Worm (Caenorhabditis elegans) whole organism, late embryonic: ENCODE measurements around the gene pals-32.

Experiments
- F13H6.1 ChIP-seq: sonication (generic microtip); optimal IDR thresholded peaks from 2 replicates; lab custom pipeline; 2016; ENCODE audit warnings: missing genetic modification characterization, missing compliant biosample characterization
- K02D7.2 ChIP-seq: sonication (generic microtip); optimal IDR thresholded peaks from 2 replicates; lab custom pipeline; 2017; ENCODE audit warnings: mild to moderate bottlenecking, missing genetic modification characterization, missing compliant biosample characterization
- Y22D7AL.16 ChIP-seq: sonication (generic microtip); optimal IDR thresholded peaks from 2 replicates; lab custom pipeline; 2016; ENCODE audit warnings: missing genetic modification characterization, missing compliant biosample characterization
- ceh-14 ChIP-seq: sonication (generic microtip); optimal IDR thresholded peaks from 2 replicates; lab custom pipeline; 2016; ENCODE audit warnings: missing genotype, missing genetic modification characterization, missing compliant biosample characterization
- ceh-18 ChIP-seq: sonication (generic microtip); optimal IDR thresholded peaks from 2 replicates; lab custom pipeline; 2016; ENCODE audit warnings: missing genetic modification characterization, missing compliant biosample characterization
- ceh-22 ChIP-seq: sonication (generic microtip); optimal IDR thresholded peaks from 2 replicates; lab custom pipeline; 2017; ENCODE audit warnings: missing biosample characterization, missing genetic modification characterization
- ceh-30 ChIP-seq: fragments of 150-350 bp; optimal IDR thresholded peaks from 2 replicates; lab custom pipeline; 2014; ENCODE audit warnings: missing biosample characterization, missing genetic modification characterization
- ceh-31 ChIP-seq: sonication (generic microtip); optimal IDR thresholded peaks from 2 replicates; lab custom pipeline; 2016; ENCODE audit warnings: missing genetic modification characterization, missing compliant biosample characterization
- ceh-45 ChIP-seq: fragments of 200-800 bp; sonication (Bioruptor generic); IDR thresholded peaks from 2 replicates; pipeline ENCODE4 v1.3.6; 2022; ENCODE audit warnings: missing genetic modification reagents, missing genetic modification characterization, missing compliant biosample characterization
- ceh-48 ChIP-seq: sonication (generic microtip); optimal IDR thresholded peaks from 2 replicates; lab custom pipeline; 2016; ENCODE audit warnings: missing genetic modification characterization, inconsistent platforms, missing compliant biosample characterization
- ceh-9 ChIP-seq: sonication (generic microtip); optimal IDR thresholded peaks from 2 replicates; lab custom pipeline; 2016; ENCODE audit warnings: mild to moderate bottlenecking, missing genetic modification characterization, inconsistent platforms, missing compliant biosample characterization
- che-1 ChIP-seq: sonication (generic microtip); optimal IDR thresholded peaks from 2 replicates; lab custom pipeline; 2016; ENCODE audit warnings: mild to moderate bottlenecking, missing genetic modification characterization, missing compliant biosample characterization
- dmd-4 ChIP-seq: sonication (generic microtip); optimal IDR thresholded peaks from 2 replicates; lab custom pipeline; 2016; ENCODE audit warnings: borderline replicate concordance, missing genetic modification characterization, missing compliant biosample characterization
- elt-2 ChIP-seq: sonication (generic microtip); optimal IDR thresholded peaks from 2 replicates; lab custom pipeline; 2016; ENCODE audit warnings: missing genetic modification reagents, missing genetic modification characterization, missing compliant biosample characterization
- elt-4 ChIP-seq: sonication (generic microtip); optimal IDR thresholded peaks from 2 replicates; lab custom pipeline; 2016; ENCODE audit warnings: missing genetic modification characterization, missing compliant biosample characterization
- eyg-1 ChIP-seq: sonication (generic microtip); optimal IDR thresholded peaks from 2 replicates; lab custom pipeline; 2016; ENCODE audit warnings: missing genotype, missing genetic modification characterization, missing compliant biosample characterization
- fkh-10 ChIP-seq: fragments of 150-350 bp; optimal IDR thresholded peaks from 2 replicates; lab custom pipeline; 2014; ENCODE audit warnings: missing biosample characterization, missing genetic modification reagents, missing genetic modification characterization
- fkh-6 ChIP-seq: sonication (generic microtip); optimal IDR thresholded peaks from 2 replicates; lab custom pipeline; 2016; ENCODE audit warnings: missing genetic modification characterization, missing compliant biosample characterization
- hlh-13 ChIP-seq: fragments of 200-800 bp; sonication (Bioruptor generic); optimal IDR thresholded peaks from 2 replicates; lab custom pipeline; 2018; ENCODE audit warnings: mild to moderate bottlenecking, missing genetic modification characterization, missing compliant biosample characterization
- hlh-30 ChIP-seq: sonication (generic microtip); optimal IDR thresholded peaks from 2 replicates; lab custom pipeline; 2017; ENCODE audit warnings: antibody characterized with exemption, missing genetic modification characterization, missing compliant biosample characterization; ENCODE audit not compliant: insufficient read depth
- hlh-6 ChIP-seq: sonication (generic microtip); optimal IDR thresholded peaks from 2 replicates; lab custom pipeline; 2016; ENCODE audit warnings: missing genotype, missing genetic modification characterization, missing compliant biosample characterization
- hlh-8 ChIP-seq: sonication (generic microtip); optimal IDR thresholded peaks from 2 replicates; lab custom pipeline; 2016; ENCODE audit warnings: missing genotype, missing genetic modification characterization, missing compliant biosample characterization
- mec-3 ChIP-seq: sonication (generic microtip); optimal IDR thresholded peaks from 2 replicates; lab custom pipeline; 2016; ENCODE audit warnings: borderline replicate concordance, missing genetic modification characterization, missing compliant biosample characterization
- nfya-1 ChIP-seq: sonication (generic microtip); optimal IDR thresholded peaks from 2 replicates; lab custom pipeline; 2017; ENCODE audit warnings: missing genetic modification characterization, mild to moderate bottlenecking, missing compliant biosample characterization, antibody characterized with exemption, moderate library complexity
- nhr-11 ChIP-seq: fragments of 150-350 bp; optimal IDR thresholded peaks from 2 replicates; lab custom pipeline; 2014; ENCODE audit warnings: missing biosample characterization, missing genetic modification characterization
- pag-3 ChIP-seq: sonication (generic microtip); optimal IDR thresholded peaks from 2 replicates; lab custom pipeline; 2016; ENCODE audit warnings: missing compliant biosample characterization, missing genetic modification characterization, borderline replicate concordance
- pat-9 ChIP-seq: fragments of 200-800 bp; sonication (Bioruptor generic); optimal IDR thresholded peaks from 2 replicates; lab custom pipeline; 2018; ENCODE audit warnings: mild to moderate bottlenecking, missing genetic modification characterization, moderate library complexity, missing compliant biosample characterization
- pros-1 ChIP-seq: fragments of 150-350 bp; optimal IDR thresholded peaks from 2 replicates; lab custom pipeline; 2014; ENCODE audit warnings: missing biosample characterization, missing genetic modification reagents, missing genetic modification characterization
- sox-4 ChIP-seq: sonication (generic microtip); optimal IDR thresholded peaks from 2 replicates; lab custom pipeline; 2017; ENCODE audit warnings: mild to moderate bottlenecking, missing genetic modification characterization, inconsistent platforms, missing compliant biosample characterization
- tbx-2 ChIP-seq: sonication (generic microtip); optimal IDR thresholded peaks from 2 replicates; lab custom pipeline; 2016; ENCODE audit warnings: missing genetic modification characterization, missing compliant biosample characterization
- unc-55 ChIP-seq: sonication (generic microtip); optimal IDR thresholded peaks from 2 replicates; lab custom pipeline; 2017; ENCODE audit warnings: missing biosample characterization, missing genetic modification reagents, missing genetic modification characterization
- ztf-16 ChIP-seq: sonication (generic microtip); optimal IDR thresholded peaks from 2 replicates; lab custom pipeline; 2017; ENCODE audit warnings: missing genetic modification characterization, missing compliant biosample characterization

Gene pals-32

ce11 chrV:2883097-2883496 lies 13.3 kb upstream of the pals-32 start:
- TF ChIP-seq unc-55 (GFP tag; lab: Kevin White, UChicago) (no peak), ceh-48 (tag; lab: Kevin White, UChicago) (no peak), ceh-31 (tag; lab: Kevin White, UChicago) (no peak), hlh-13 (GFP tag; lab: Kevin White, UChicago) (no peak), pat-9 (no peak), che-1 (tag; lab: Kevin White, UChicago) (no peak)

- TF ChIP-seq nhr-11 (tag; lab: Kevin White, UChicago) (no peak), ceh-9 (tag; lab: Kevin White, UChicago) (no peak), elt-2 (no peak), unc-55 (GFP tag; lab: Kevin White, UChicago) (no peak)
These were observed 12.0 kb upstream of the pals-32 start, which contains the start of gene sre-24 for ce11 chrV:2884411-2884810. sre-24 (plus strand) TSS chrV:2884711.

- TF ChIP-seq sox-4 (no peak), ceh-30 (no peak), F13H6.1 (tag; lab: Kevin White, UChicago) (no peak), ceh-31 (tag; lab: Kevin White, UChicago) (no peak), ceh-45 (GFP tag; lab: Robert Waterston, UW) (no peak), nhr-11 (tag; lab: Kevin White, UChicago) (no peak), mec-3 (no peak), pat-9 (no peak), pag-3 (tag; lab: Kevin White, UChicago) (no peak), tbx-2 (tag; lab: Kevin White, UChicago) (no peak), ceh-14 (tag; lab: Kevin White, UChicago) (no peak), ceh-18 (tag; lab: Kevin White, UChicago) (no peak), ceh-22 (no peak)
These were observed 8.1 kb upstream of the pals-32 start for ce11 chrV:2888265-2888664.

- TF ChIP-seq elt-4 (tag; lab: Kevin White, UChicago) (no peak), Y22D7AL.16 (tag; lab: Kevin White, UChicago) (no peak), fkh-10 (GFP tag; lab: Kevin White, UChicago) (no peak)
- TF ChIP-seq, all 69 proteins: peak for 0
These were observed 7.7 kb upstream of the pals-32 start, which contains the start of gene srw-4 for ce11 chrV:2888681-2889080. srw-4 (minus strand) TSS chrV:2888781.

- TF ChIP-seq K02D7.2 (tag; lab: Kevin White, UChicago) (no peak), fkh-6 (tag; lab: Kevin White, UChicago) (no peak), hlh-8 (tag; lab: Kevin White, UChicago) (no peak), ztf-16 (tag; lab: Kevin White, UChicago) (no peak)
These were observed 4.5 kb upstream of the pals-32 start, which contains the start of gene F37B4.15 for ce11 chrV:2891927-2892326. F37B4.15 (plus strand) TSS chrV:2892227.

- TF ChIP-seq fkh-6 (tag; lab: Kevin White, UChicago) = no peak
- TF ChIP-seq ceh-18 (tag; lab: Kevin White, UChicago) = no peak
- TF ChIP-seq hlh-6 (tag; lab: Kevin White, UChicago) = no peak
These were observed 3.4 kb upstream of the pals-32 start, which contains the start of gene srh-127 for ce11 chrV:2892976-2893375. srh-127 (plus strand) TSS chrV:2893276.

- TF ChIP-seq dmd-4 (no peak), nfya-1 (no peak), pros-1 (no peak), eyg-1 (no peak), hlh-30 (tag; lab: Kevin White, UChicago) (no peak), fkh-10 (GFP tag; lab: Kevin White, UChicago) (no peak), ceh-45 (GFP tag; lab: Robert Waterston, UW) (no peak)
These were observed 3.5 kb downstream of the pals-32 start, which contains the start of gene str-46 for ce11 chrV:2899867-2900266. str-46 (minus strand) TSS chrV:2899967.
